Worm (Caenorhabditis elegans): ENCODE data around the gene srd-15.

ce11 chrV:5895021-5895420, 11.1 kb downstream of the srd-15 start, which contains the start of gene grd-9:
- TF ChIP-seq ztf-26 (tag; optimal IDR thresholded peaks at IDR 0.05) = no peak
- TF ChIP-seq lag-1 (GFP tag; IDR thresholded peaks at IDR 0.05) = no peak
- no peak for TF ChIP-seq lin-40 (tag; optimal IDR thresholded peaks at IDR 0.05)
- TF ChIP-seq hmg-20 (GFP tag; IDR thresholded peaks at IDR 0.05) = no peak
- no peak for TF ChIP-seq F37B4.10 (GFP tag; IDR thresholded peaks at IDR 0.05)
- TF ChIP-seq nfya-2 (GFP tag; IDR thresholded peaks at IDR 0.05) = no peak

Measured in whole organism, young adult.